Fruit fly (Drosophila melanogaster) whole organism, prepupa: Measurements from ENCODE around the gene spz3.

Experiments
- CG7368 ChIP-seq: fragments of 200-800 bp; sonication (Bioruptor generic); optimal IDR thresholded peaks from 3 replicates; lab custom pipeline; 2016; ENCODE audit warnings: missing biosample characterization, missing genetic modification characterization
- Sox102F ChIP-seq: fragments of 200-800 bp; sonication (Bioruptor generic); optimal IDR thresholded peaks from 2 replicates; lab custom pipeline; 2016; ENCODE audit warnings: missing biosample characterization, mild to moderate bottlenecking, missing genetic modification characterization
- spab ChIP-seq: fragments of 200-800 bp; sonication (Bioruptor generic); optimal IDR thresholded peaks from 2 replicates; lab custom pipeline; 2017; ENCODE audit warnings: missing biosample characterization, mild to moderate bottlenecking, missing genetic modification characterization, missing genetic modification reagents

dm6 chr2L:7909854-7910253, 30.5 kb upstream of the spz3 start:
- peak; percentile 1 for TF ChIP-seq spab (GFP tag; lab: Kevin White, UChicago)
- TF ChIP-seq CG7368 (GFP tag; lab: Kevin White, UChicago): peak; percentile 25
- TF ChIP-seq Sox102F (GFP tag; lab: Kevin White, UChicago): no peak
